Fruit fly (Drosophila melanogaster) Kc167 (cell line): ENCODE results near the gene CG10918.

Experiments used
- Myc ChIP-seq: fragments of >200 bp; optimal IDR thresholded peaks from 2 replicates; lab custom pipeline; 2017; ENCODE audit warnings: missing external identifiers
- Sin3A ChIP-seq: fragments of >200 bp; optimal IDR thresholded peaks from 2 replicates; lab custom pipeline; 2018; ENCODE audit warnings: missing external identifiers
- h ChIP-seq: fragments of >200 bp; optimal IDR thresholded peaks from 3 replicates; lab custom pipeline; 2018; ENCODE audit warnings: missing external identifiers
- insv ChIP-seq: fragments of >200 bp; optimal IDR thresholded peaks from 3 replicates; lab custom pipeline; 2018; ENCODE audit warnings: missing external identifiers
- psq ChIP-seq: fragments of >200 bp; optimal IDR thresholded peaks from 2 replicates; lab custom pipeline; 2017; ENCODE audit warnings: missing external identifiers
- ttk ChIP-seq: sonication (Bioruptor generic); optimal IDR thresholded peaks from 2 replicates; lab custom pipeline; 2017; ENCODE audit warnings: missing external identifiers

CG10918 gene

DNA sequence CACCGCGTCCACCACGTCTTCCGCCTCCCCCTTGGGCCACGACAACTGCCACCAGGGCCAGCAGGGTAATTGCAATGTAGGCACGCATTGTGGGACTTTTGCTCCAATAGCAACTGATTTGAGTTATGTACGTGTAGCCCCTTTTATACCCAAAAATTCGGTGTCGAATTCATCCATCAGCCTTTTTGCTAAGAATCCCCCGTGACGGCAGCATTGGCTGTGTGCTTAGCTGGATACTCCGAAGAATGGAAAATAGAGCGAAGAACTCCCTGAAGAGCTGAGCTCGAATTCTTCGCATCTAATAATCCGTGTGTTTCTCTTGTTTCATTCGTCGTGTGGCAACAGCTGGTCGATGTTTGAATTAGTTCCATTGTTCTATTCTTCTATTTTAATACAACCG, at the start of gene CG10918:
Gene CG10918 (minus strand): TSS at position 101 of the 400 bp plus-strand sequence.
- TF ChIP-seq ttk (no peak), Sin3A (lab: Kevin White, UChicago) (no peak), insv (lab: Kevin White, UChicago) (no peak), h (lab: Kevin White, UChicago) (no peak), psq (lab: Kevin White, UChicago) (no peak), Myc (lab: Kevin White, UChicago) (no peak)

DNA sequence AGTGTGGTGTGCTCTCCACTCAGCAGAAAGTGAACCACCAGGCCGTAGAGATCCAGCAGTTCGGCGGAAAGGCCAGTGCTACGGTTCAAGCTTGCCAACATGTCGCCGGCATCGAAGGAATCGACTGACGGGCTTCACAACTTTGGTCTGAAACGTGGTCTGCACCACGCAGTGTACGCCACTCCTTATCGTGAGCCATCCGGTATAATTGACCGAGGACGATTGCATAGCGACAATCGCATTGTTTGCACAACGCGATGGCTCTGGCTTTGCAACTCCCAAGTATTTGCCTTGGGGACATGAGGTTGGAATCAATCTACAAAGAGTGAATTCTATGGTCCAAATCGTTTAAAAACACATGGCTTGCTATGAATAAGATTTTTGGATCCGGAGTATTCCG, 49.8 kb upstream of the CG10918 start, which contains the start of gene Ir20a:
Gene Ir20a (minus strand): TSS at position 101 of the 400 bp plus-strand sequence.
- no peak for TF ChIP-seq Sin3A (lab: Kevin White, UChicago)

DNA sequence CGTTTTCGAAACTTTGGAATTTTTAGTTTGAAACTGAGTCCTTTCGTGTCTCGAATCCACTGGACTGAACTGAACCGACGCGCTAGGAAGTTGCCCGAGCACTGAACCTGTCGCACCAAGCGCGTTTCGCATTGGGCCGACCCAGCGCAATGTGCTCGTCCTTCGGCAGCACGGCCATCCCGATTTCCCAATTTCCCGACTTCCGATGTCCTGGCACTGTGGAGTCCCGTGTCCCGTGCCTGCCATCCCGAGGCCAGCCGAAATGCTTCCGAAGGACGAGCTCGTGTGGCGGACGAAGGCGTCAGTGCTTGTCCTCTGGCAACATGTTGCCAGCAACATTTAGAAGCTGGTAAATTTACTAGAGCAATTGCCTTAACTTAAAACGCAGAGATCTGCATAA, 28.6 kb upstream of the CG10918 start, which contains the start of gene DIP-beta:
Gene DIP-beta (minus strand): TSS at position 107 of the 400 bp plus-strand sequence.
- TF ChIP-seq psq (lab: Kevin White, UChicago) (no peak), Sin3A (lab: Kevin White, UChicago) (no peak), insv (lab: Kevin White, UChicago) (no peak), h (lab: Kevin White, UChicago) (no peak), ttk (no peak), Myc (lab: Kevin White, UChicago) (no peak)

DNA sequence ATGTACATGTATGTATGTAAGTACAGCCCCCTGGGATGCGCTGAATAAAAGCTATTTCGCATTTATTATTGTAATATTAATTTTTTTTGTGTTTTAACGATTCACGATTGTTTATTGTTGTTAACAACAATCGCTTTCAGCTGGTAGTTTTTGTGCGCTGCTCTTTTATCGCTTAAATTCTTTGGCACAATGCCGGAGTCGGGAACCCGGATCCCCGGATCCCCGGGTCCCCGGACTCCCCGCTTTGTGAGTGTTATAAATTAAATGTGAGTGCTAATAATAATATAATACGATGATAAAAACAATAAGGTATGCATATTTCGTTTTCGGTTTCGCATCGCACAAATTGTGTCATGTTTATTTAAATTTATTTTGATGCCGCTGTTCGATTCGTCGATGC, 11.6 kb upstream of the CG10918 start:
- TF ChIP-seq h (lab: Kevin White, UChicago) (no peak), Myc (lab: Kevin White, UChicago) (no peak), Sin3A (lab: Kevin White, UChicago) (no peak), insv (lab: Kevin White, UChicago) (no peak), psq (lab: Kevin White, UChicago) (no peak), ttk (no peak)

- TF ChIP-seq insv (lab: Kevin White, UChicago) (no peak), Sin3A (lab: Kevin White, UChicago) (no peak)
Measured at dm6 chrX:21402672-21403071, 26.4 kb downstream of the CG10918 start, which contains the start of gene whe. TSS of gene whe (minus strand) at chrX:21402772.

DNA sequence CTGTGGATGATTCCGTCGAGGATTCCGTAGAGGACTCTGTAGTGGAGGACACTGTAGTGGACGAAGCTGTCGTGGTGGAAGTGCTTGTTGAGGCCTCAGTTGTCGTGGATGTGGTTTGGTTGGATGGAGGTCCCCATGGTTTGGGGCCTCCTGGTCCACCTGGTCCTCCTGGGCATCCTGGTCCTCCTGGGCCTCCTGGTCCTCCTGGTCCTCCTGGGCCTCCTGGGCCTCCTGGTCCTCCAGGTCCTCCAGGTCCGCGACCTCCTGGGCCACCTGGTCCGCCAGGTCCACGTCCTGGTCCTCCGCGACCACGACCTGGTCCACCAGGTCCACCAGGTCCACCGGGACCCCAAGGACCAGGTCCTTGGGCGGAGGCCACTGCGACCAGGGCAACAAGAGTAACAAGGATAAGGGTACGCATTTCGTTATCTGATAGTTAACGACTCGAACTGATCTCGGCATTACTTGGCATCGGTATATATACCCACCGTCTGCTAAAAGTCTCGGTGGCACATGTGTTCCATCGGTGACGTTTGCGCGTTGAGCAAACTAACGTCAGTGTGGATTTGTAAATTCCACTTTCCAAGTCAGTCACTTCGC, 32.1 kb downstream of the CG10918 start, which contains the start of gene lcs:
Gene lcs (minus strand): TSS at position 457 of the 600 bp plus-strand sequence.
- TF ChIP-seq Sin3A (lab: Kevin White, UChicago) (no peak), psq (lab: Kevin White, UChicago) (no peak), h (lab: Kevin White, UChicago) (no peak), insv (lab: Kevin White, UChicago) (no peak)

DNA sequence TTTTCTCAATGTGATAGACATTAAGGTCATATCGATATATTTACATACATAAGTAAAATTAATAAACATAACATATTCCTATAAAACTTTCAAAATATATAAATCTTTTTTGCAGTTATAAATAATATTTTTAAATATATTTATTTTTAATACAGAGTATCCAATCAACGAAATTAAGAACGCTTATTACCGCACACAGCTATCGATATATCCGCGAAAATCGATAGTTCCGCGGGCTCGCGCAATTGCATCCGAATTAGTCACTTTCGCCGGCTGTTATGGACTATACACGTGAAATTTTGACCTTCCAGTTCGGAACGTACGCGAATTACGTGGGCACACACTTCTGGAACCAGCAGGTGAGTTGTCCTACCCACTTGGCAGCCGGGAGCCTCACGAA, 40.3 kb downstream of the CG10918 start, which contains the start of gene mst:
Gene mst (plus strand): TSS at position 244 of the 400 bp plus-strand sequence.
- TF ChIP-seq Myc (lab: Kevin White, UChicago) (no peak), Sin3A (lab: Kevin White, UChicago) (no peak), insv (lab: Kevin White, UChicago) (no peak), psq (lab: Kevin White, UChicago) (no peak), ttk (no peak), h (lab: Kevin White, UChicago) (no peak)

DNA sequence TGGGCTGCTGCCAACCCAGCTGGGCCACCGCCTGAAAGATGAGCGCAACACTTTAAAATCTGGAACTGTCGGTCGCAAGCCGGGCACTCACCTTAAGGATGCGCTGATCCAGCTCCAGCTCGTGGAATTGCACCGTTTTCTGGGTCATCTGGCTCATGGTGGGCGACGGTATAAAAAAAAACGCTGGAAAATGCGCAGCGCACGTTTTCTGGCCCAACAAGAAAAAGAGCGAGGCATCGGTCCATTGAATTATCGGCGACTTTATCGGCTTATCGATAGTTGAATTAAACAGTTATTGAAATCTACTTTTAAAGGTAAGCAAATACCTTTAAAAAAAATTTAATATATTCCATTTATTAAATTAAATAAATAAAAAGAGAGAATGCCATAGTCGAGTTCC, 41.4 kb downstream of the CG10918 start, which contains the start of gene Ddx56:
Gene Ddx56 (minus strand): TSS at position 252 of the 400 bp plus-strand sequence.
- TF ChIP-seq insv (lab: Kevin White, UChicago) (no peak), Sin3A (lab: Kevin White, UChicago) (no peak), psq (lab: Kevin White, UChicago) (no peak), Myc (lab: Kevin White, UChicago) (no peak), h (lab: Kevin White, UChicago) (no peak), ttk (no peak)
